Worm (Caenorhabditis elegans) whole organism, L4 larva: ENCODE data around the gene clec-52.

ENCODE experiments used
- F10B5.3 ChIP-seq: sonication (generic microtip); optimal IDR thresholded peaks from 2 replicates; lab custom pipeline; 2016; ENCODE audit warnings: mild to moderate bottlenecking, missing genetic modification characterization, missing compliant biosample characterization
- F26F4.8 ChIP-seq: fragments of 200-800 bp; sonication (Bioruptor generic); conservative IDR thresholded peaks from 2 replicates; pipeline ENCODE4 v1.3.6; 2022; ENCODE audit warnings: missing genetic modification characterization, missing compliant biosample characterization
- F49E8.2 ChIP-seq: sonication (generic microtip); optimal IDR thresholded peaks from 2 replicates; lab custom pipeline; 2016; ENCODE audit warnings: missing compliant biosample characterization, mild to moderate bottlenecking, missing genetic modification characterization, borderline replicate concordance
- T26A8.4 ChIP-seq: fragments of 200-800 bp; sonication (Bioruptor generic); IDR thresholded peaks from 2 replicates; pipeline ENCODE4 v1.3.6; 2022; ENCODE audit warnings: missing genetic modification characterization, missing compliant biosample characterization
- Y48G9A.11 ChIP-seq: fragments of 200-800 bp; sonication (Bioruptor generic); IDR thresholded peaks from 2 replicates; pipeline ENCODE4 v1.3.6; 2022; ENCODE audit warnings: missing genetic modification reagents, missing genetic modification characterization, missing compliant biosample characterization
- Y75B8A.6 ChIP-seq: fragments of 200-800 bp; sonication (Bioruptor generic); IDR thresholded peaks from 2 replicates; pipeline ENCODE4 v1.3.6; 2022; ENCODE audit warnings: missing genetic modification reagents, missing genetic modification characterization, missing compliant biosample characterization
- ZK337.2 ChIP-seq: fragments of 200-800 bp; sonication (Bioruptor generic); IDR thresholded peaks from 2 replicates; pipeline ENCODE4 v1.3.6; 2022; ENCODE audit warnings: missing genetic modification reagents, missing genetic modification characterization, missing compliant biosample characterization
- arid-1 ChIP-seq: fragments of 200-800 bp; sonication (Bioruptor generic); conservative IDR thresholded peaks from 2 replicates; pipeline ENCODE4 v1.3.6; 2022; ENCODE audit warnings: missing genetic modification reagents, missing genetic modification characterization, missing compliant biosample characterization
- ceh-44 ChIP-seq: fragments of 200-800 bp; sonication (Bioruptor generic); IDR thresholded peaks from 2 replicates; pipeline ENCODE4 v1.3.6; 2022; ENCODE audit warnings: missing genetic modification reagents, missing genetic modification characterization, missing compliant biosample characterization
- ctbp-1 ChIP-seq: fragments of 200-800 bp; sonication (Bioruptor generic); IDR thresholded peaks from 2 replicates; pipeline ENCODE4 v1.3.6; 2022; ENCODE audit warnings: missing genetic modification reagents, missing genetic modification characterization, missing compliant biosample characterization
- daf-16 ChIP-seq, 3 experiments: sonication (generic microtip); optimal IDR thresholded peaks; 2 replicates each; lab custom pipeline; 2016 to 2017; ENCODE audit warnings: missing genetic modification characterization in 3 of 3, missing genetic modification reagents in 3 of 3, mild to moderate bottlenecking in 2 of 3, missing compliant biosample characterization in 2 of 3, missing biosample characterization in 1 of 3, moderate library complexity in 1 of 3
- dmd-6 ChIP-seq: fragments of 200-800 bp; sonication (Bioruptor generic); IDR thresholded peaks from 2 replicates; pipeline ENCODE4 v1.3.6; 2022; ENCODE audit warnings: missing genetic modification reagents, missing genetic modification characterization, missing compliant biosample characterization
- dpl-1 ChIP-seq: fragments of 150-350 bp; optimal IDR thresholded peaks from 2 replicates; lab custom pipeline; 2014; ENCODE audit warnings: missing biosample characterization, missing genetic modification reagents, missing genetic modification characterization
- dve-1 ChIP-seq: sonication (generic microtip); optimal IDR thresholded peaks from 2 replicates; lab custom pipeline; 2017; ENCODE audit warnings: antibody characterized with exemption, mild to moderate bottlenecking, missing genetic modification characterization, missing compliant biosample characterization; ENCODE audit not compliant: insufficient read depth
- hlh-11 ChIP-seq: fragments of 200-800 bp; sonication (Bioruptor generic); optimal IDR thresholded peaks from 2 replicates; lab custom pipeline; 2018; ENCODE audit warnings: mild to moderate bottlenecking, missing genetic modification characterization, missing compliant biosample characterization
- hmg-1.1 ChIP-seq: fragments of 200-800 bp; sonication (Bioruptor generic); IDR thresholded peaks from 2 replicates; pipeline ENCODE4 v1.3.6; 2022; ENCODE audit warnings: missing genetic modification reagents, missing genetic modification characterization, missing compliant biosample characterization
- lin-13 ChIP-seq: fragments of 150-350 bp; optimal IDR thresholded peaks from 2 replicates; lab custom pipeline; 2014; ENCODE audit warnings: missing biosample characterization, missing genetic modification reagents, missing genetic modification characterization
- lin-15B ChIP-seq: fragments of 150-350 bp; sonication (generic microtip); optimal IDR thresholded peaks from 3 replicates; lab custom pipeline; 2014; ENCODE audit warnings: missing biosample characterization, missing genetic modification characterization
- madf-5 ChIP-seq, 2 experiments: fragments of 200-800 bp; sonication (Bioruptor generic); IDR thresholded peaks; 2 replicates each; pipeline ENCODE4 v1.3.6; 2022; ENCODE audit warnings: missing compliant biosample characterization in 2 of 2, missing genetic modification characterization in 2 of 2
- mes-2 ChIP-seq: sonication (generic microtip); optimal IDR thresholded peaks from 2 replicates; lab custom pipeline; 2016; ENCODE audit warnings: missing genotype, mild to moderate bottlenecking, missing genetic modification characterization, missing compliant biosample characterization; ENCODE audit not compliant: poor library complexity, severe bottlenecking
- nhr-28 ChIP-seq: fragments of 150-350 bp; optimal IDR thresholded peaks from 2 replicates; lab custom pipeline; 2014; ENCODE audit warnings: missing biosample characterization, missing genetic modification characterization
- nhr-76 ChIP-seq: fragments of 150-350 bp; optimal IDR thresholded peaks from 2 replicates; lab custom pipeline; 2014; ENCODE audit warnings: missing biosample characterization, missing genetic modification characterization
- nhr-77 ChIP-seq: fragments of 150-350 bp; optimal IDR thresholded peaks from 2 replicates; lab custom pipeline; 2014; ENCODE audit warnings: missing biosample characterization, missing genetic modification characterization
- pha-4 ChIP-seq, 2 experiments: fragments of 150-350 bp in 1 of 2; fragments of 200-800 bp in 1 of 2; sonication (Bioruptor generic) in 1 of 2; IDR thresholded peaks in 1 of 2; optimal IDR thresholded peaks in 1 of 2; 2 replicates each; pipeline versions ENCODE4 v1.3.6 to Lab custom; 2014 to 2022; ENCODE audit warnings: missing genetic modification characterization in 2 of 2, missing genetic modification reagents in 2 of 2, missing biosample characterization in 1 of 2, missing compliant biosample characterization in 1 of 2
- php-3 ChIP-seq: fragments of 200-800 bp; sonication (Bioruptor generic); IDR thresholded peaks from 2 replicates; pipeline ENCODE4 v1.3.6; 2022; ENCODE audit warnings: missing genetic modification reagents, missing genetic modification characterization, missing compliant biosample characterization
- pqm-1 ChIP-seq: sonication (generic microtip); optimal IDR thresholded peaks from 2 replicates; lab custom pipeline; 2017; ENCODE audit warnings: missing biosample characterization, missing genetic modification characterization
- set-16 ChIP-seq: fragments of 200-800 bp; sonication (Bioruptor generic); IDR thresholded peaks from 2 replicates; pipeline ENCODE4 v1.3.6; 2022; ENCODE audit warnings: missing genetic modification reagents, missing genetic modification characterization, missing compliant biosample characterization
- zfp-2 ChIP-seq: sonication (generic microtip); optimal IDR thresholded peaks from 2 replicates; lab custom pipeline; 2016; ENCODE audit warnings: mild to moderate bottlenecking, missing genetic modification characterization, missing compliant biosample characterization
- zfp-3 ChIP-seq: fragments of 200-800 bp; sonication (Bioruptor generic); conservative IDR thresholded peaks from 2 replicates; pipeline ENCODE4 v1.3.6; 2022; ENCODE audit warnings: missing genetic modification reagents, missing genetic modification characterization, missing compliant biosample characterization
- ztf-11 ChIP-seq: fragments of 150-350 bp; optimal IDR thresholded peaks from 2 replicates; lab custom pipeline; 2014; ENCODE audit warnings: missing biosample characterization, missing genetic modification characterization

Gene clec-52

ce11 chrIV:8163687-8164086, 4.9 kb downstream of the clec-52 start, which contains the start of gene clec-51:
clec-51 (minus strand) TSS chrIV:8163800.
- TF ChIP-seq daf-16 (GFP tag; optimal IDR thresholded peaks at IDR 0.05; lab: Kevin White, UChicago) (no peak), daf-16 (tag; optimal IDR thresholded peaks at IDR 0.05; lab: Kevin White, UChicago) (peak; percentile 66), hlh-11 (tag; lab: Kevin White, UChicago) (peak; percentile 70), F49E8.2 (tag; lab: Kevin White, UChicago) (no peak), madf-5 (GFP tag; IDR thresholded peaks at IDR 0.05; lab: Robert Waterston, UW) (no peak), dmd-6 (GFP tag; lab: Robert Waterston, UW) (peak; percentile 67), dve-1 (tag; lab: Kevin White, UChicago) (peak; percentile 55), nhr-28 (peak; percentile 58), pqm-1 (tag; lab: Kevin White, UChicago) (peak; percentile 90), Y48G9A.11 (GFP tag; lab: Robert Waterston, UW) (no peak), nhr-77 (tag; lab: Kevin White, UChicago) (peak; percentile 15)

- no peak for TF ChIP-seq daf-16 (GFP tag; optimal IDR thresholded peaks at IDR 0.05; lab: Kevin White, UChicago)
- peak; percentile 29 for TF ChIP-seq daf-16 (tag; optimal IDR thresholded peaks at IDR 0.05; lab: Kevin White, UChicago)
- TF ChIP-seq mes-2 (tag; lab: Kevin White, UChicago): no peak
- TF ChIP-seq php-3 (GFP tag; lab: Robert Waterston, UW): peak; percentile 92
- peak; percentile 22 for TF ChIP-seq hlh-11 (tag; lab: Kevin White, UChicago)
- no peak for TF ChIP-seq arid-1 (GFP tag; lab: Robert Waterston, UW)
- peak; percentile 14 for TF ChIP-seq pqm-1 (tag; lab: Kevin White, UChicago)
- TF ChIP-seq nhr-28: peak; percentile 27
- TF ChIP-seq dmd-6 (GFP tag; lab: Robert Waterston, UW): peak; percentile 48
Observed at ce11 chrIV:8161774-8162173, 6.8 kb downstream of the clec-52 start.

ce11 chrIV:8159995-8160394, 8.6 kb downstream of the clec-52 start:
- TF ChIP-seq dmd-6 (GFP tag; lab: Robert Waterston, UW): peak; percentile 23; the same call in 1 of the 2 replicates
- TF ChIP-seq dve-1 (tag; lab: Kevin White, UChicago): peak; percentile 31
- no peak for TF ChIP-seq zfp-2
- TF ChIP-seq php-3 (GFP tag; lab: Robert Waterston, UW): 0 out of 2 replicates have a peak, but pooled peaks have one; percentile 32

ce11 chrIV:8159087-8159486, 9.5 kb downstream of the clec-52 start, which contains the start of gene faah-1:
faah-1 (plus strand) TSS chrIV:8159387.
- TF ChIP-seq Y75B8A.6 (GFP tag; lab: Robert Waterston, UW) (no peak), set-16 (GFP tag; lab: Robert Waterston, UW) (no peak), nhr-77 (tag; lab: Kevin White, UChicago) (no peak), nhr-76 (tag; lab: Kevin White, UChicago) (no peak), lin-13 (GFP tag; lab: Kevin White, UChicago) (no peak), dpl-1 (GFP tag; lab: Kevin White, UChicago) (no peak), ceh-44 (GFP tag; lab: Robert Waterston, UW) (no peak), ztf-11 (no peak), ctbp-1 (no peak), pha-4 (GFP tag; IDR thresholded peaks at IDR 0.05; lab: Robert Waterston, UW) (no peak), pha-4 (tag; optimal IDR thresholded peaks at IDR 0.05; lab: Kevin White, UChicago) (no peak), hlh-11 (tag; lab: Kevin White, UChicago) (no peak), F26F4.8 (GFP tag; lab: Robert Waterston, UW) (no peak), hmg-1.1 (GFP tag; lab: Robert Waterston, UW) (no peak), F10B5.3 (no peak), T26A8.4 (no peak), lin-15B (tag; lab: Kevin White, UChicago) (no peak), zfp-3 (GFP tag; lab: Robert Waterston, UW) (no peak), ZK337.2 (GFP tag; lab: Robert Waterston, UW) (no peak)
